Worm (Caenorhabditis elegans) whole organism, midembryonic: ENCODE data around the gene erp-44.2.

Source experiments
- T22C8.4 ChIP-seq: fragments of 200-800 bp; sonication (Bioruptor generic); IDR thresholded peaks from 2 replicates; pipeline ENCODE4 v1.3.6; 2022; ENCODE audit warnings: missing genetic modification characterization, missing compliant biosample characterization
- cog-1 ChIP-seq: sonication (generic microtip); optimal IDR thresholded peaks from 2 replicates; lab custom pipeline; 2016; ENCODE audit warnings: missing genetic modification characterization, missing compliant biosample characterization
- flt-1 ChIP-seq: fragments of 200-800 bp; sonication (Bioruptor generic); IDR thresholded peaks from 2 replicates; pipeline ENCODE4 v1.3.6; 2022; ENCODE audit warnings: missing genetic modification characterization, missing compliant biosample characterization
- klf-2 ChIP-seq: fragments of 200-800 bp; sonication (Bioruptor generic); conservative IDR thresholded peaks from 2 replicates; pipeline ENCODE4 v1.3.6; 2022; ENCODE audit warnings: missing genetic modification reagents, missing genetic modification characterization, missing compliant biosample characterization
- ref-1 ChIP-seq: fragments of 200-800 bp; sonication (Bioruptor generic); conservative IDR thresholded peaks from 2 replicates; pipeline ENCODE4 v1.3.6; 2022; ENCODE audit warnings: missing genetic modification reagents, missing genetic modification characterization, missing compliant biosample characterization
- tab-1 ChIP-seq: fragments of 200-800 bp; sonication (Bioruptor generic); IDR thresholded peaks from 2 replicates; pipeline ENCODE4 v1.3.6; 2022; ENCODE audit warnings: missing genetic modification characterization, missing compliant biosample characterization
- ztf-29 ChIP-seq: fragments of 200-800 bp; sonication (Bioruptor generic); IDR thresholded peaks from 2 replicates; pipeline ENCODE4 v1.3.6; 2022; ENCODE audit warnings: missing genetic modification reagents, missing genetic modification characterization, missing compliant biosample characterization

ce11 chrIV:7815683-7816183, 18.7 kb downstream of the erp-44.2 start, which contains the start of gene cdgs-1:
- no peak for TF ChIP-seq flt-1 (GFP tag; lab: Robert Waterston, UW)
- no peak for TF ChIP-seq cog-1
- TF ChIP-seq tab-1 (GFP tag; lab: Robert Waterston, UW): no peak
- no peak for TF ChIP-seq klf-2 (GFP tag; lab: Robert Waterston, UW)
- TF ChIP-seq ztf-29 (GFP tag; lab: Robert Waterston, UW): no peak
- TF ChIP-seq ref-1: no peak
- no peak for TF ChIP-seq T22C8.4
